Fruit fly (Drosophila melanogaster) whole organism, embryonic: Measurements from ENCODE around the gene CG13601.

ENCODE experiments used
- CG2199 ChIP-seq: fragments of 200-800 bp; sonication (Bioruptor generic); IDR thresholded peaks from 3 replicates; pipeline ENCODE4 v1.3.6; 2022; ENCODE audit warnings: missing biosample characterization, missing genetic modification characterization
- CG33557 ChIP-seq: fragments of 200-800 bp; sonication (Bioruptor generic); optimal IDR thresholded peaks from 2 replicates; lab custom pipeline; 2019; ENCODE audit warnings: missing biosample characterization, mild to moderate bottlenecking, missing genetic modification characterization, moderate library complexity
- CG3407 ChIP-seq: fragments of 200-800 bp; sonication (Bioruptor generic); optimal IDR thresholded peaks from 2 replicates; lab custom pipeline; 2018; ENCODE audit warnings: missing biosample characterization, mild to moderate bottlenecking, missing genetic modification characterization
- CG6765 ChIP-seq: fragments of 200-800 bp; sonication (Bioruptor generic); optimal IDR thresholded peaks from 3 replicates; lab custom pipeline; 2017; ENCODE audit warnings: missing biosample characterization, mild to moderate bottlenecking, missing genetic modification characterization
- lab ChIP-seq: fragments of 200-800 bp; sonication (Bioruptor generic); optimal IDR thresholded peaks from 3 replicates; lab custom pipeline; 2017; ENCODE audit warnings: missing biosample characterization, missing genetic modification characterization, mild to moderate bottlenecking, moderate library complexity, missing genetic modification reagents
- zen2 ChIP-seq: fragments of 200-800 bp; sonication (Bioruptor generic); IDR thresholded peaks from 3 replicates; pipeline ENCODE4 v1.3.6; 2022; ENCODE audit warnings: missing biosample characterization, missing genetic modification characterization; ENCODE audit not compliant: partially characterized antibody

dm6 chr3R:23928950-23929602 lies 1.6 kb upstream of the CG13601 start, which contains the start of the genes CG43998, CG43999 and CG31142:
- TF ChIP-seq CG33557 (GFP tag; lab: Kevin White, UChicago) (no peak), CG6765 (no peak), CG2199 (GFP tag; lab: Robert Waterston, UW) (no peak), CG3407 (GFP tag; lab: Kevin White, UChicago) (no peak), lab (no peak), zen2 (GFP tag; lab: Robert Waterston, UW) (no peak)
